Fruit fly (Drosophila melanogaster) whole organism, prepupa: ENCODE measurements around the gene Rev1.

Experiments used
- Blimp-1 ChIP-seq: fragments of 200-800 bp; sonication (Bioruptor generic); optimal IDR thresholded peaks from 3 replicates; lab custom pipeline; 2017; ENCODE audit warnings: missing biosample characterization, missing genetic modification characterization, mild to moderate bottlenecking, moderate library complexity, missing genetic modification reagents
- CG10631 ChIP-seq: fragments of 200-800 bp; sonication (Bioruptor generic); optimal IDR thresholded peaks from 2 replicates; lab custom pipeline; 2016; ENCODE audit warnings: missing biosample characterization, missing genetic modification characterization
- CG10669 ChIP-seq: fragments of 200-800 bp; sonication (Bioruptor generic); optimal IDR thresholded peaks from 3 replicates; lab custom pipeline; 2018; ENCODE audit warnings: missing biosample characterization, mild to moderate bottlenecking, missing genetic modification characterization, moderate library complexity
- CG11294 ChIP-seq: fragments of 200-800 bp; sonication (Bioruptor generic); IDR thresholded peaks from 2 replicates; pipeline ENCODE4 v1.3.6; 2022; ENCODE audit warnings: missing biosample characterization, missing genetic modification characterization
- CG11762 ChIP-seq: fragments of 200-800 bp; sonication (Bioruptor generic); optimal IDR thresholded peaks from 3 replicates; lab custom pipeline; 2016; ENCODE audit warnings: missing biosample characterization, missing genetic modification characterization; ENCODE audit not compliant: insufficient read depth
- CG11902 ChIP-seq: fragments of 200-800 bp; sonication (Bioruptor generic); optimal IDR thresholded peaks from 3 replicates; lab custom pipeline; 2016; ENCODE audit warnings: missing biosample characterization, missing genetic modification characterization
- CG1621 ChIP-seq: fragments of 200-800 bp; sonication (Bioruptor generic); optimal IDR thresholded peaks from 3 replicates; lab custom pipeline; 2018; ENCODE audit warnings: missing biosample characterization, mild to moderate bottlenecking, missing genetic modification characterization
- CG3032 ChIP-seq: fragments of 200-800 bp; optimal IDR thresholded peaks from 2 replicates; lab custom pipeline; 2019; ENCODE audit warnings: missing biosample characterization, mild to moderate bottlenecking, missing genetic modification characterization, moderate library complexity
- CG31627 ChIP-seq: fragments of 200-800 bp; sonication (Bioruptor generic); optimal IDR thresholded peaks from 3 replicates; lab custom pipeline; 2016; ENCODE audit warnings: missing biosample characterization, missing genetic modification characterization
- CG32006 ChIP-seq: fragments of 200-800 bp; sonication (Bioruptor generic); optimal IDR thresholded peaks from 3 replicates; lab custom pipeline; 2017; ENCODE audit warnings: missing biosample characterization, mild to moderate bottlenecking, missing genetic modification characterization
- CG34406 ChIP-seq: fragments of 200-800 bp; sonication (Bioruptor generic); optimal IDR thresholded peaks from 3 replicates; lab custom pipeline; 2016; ENCODE audit warnings: missing biosample characterization, missing genetic modification characterization
- CG3919 ChIP-seq: fragments of 200-800 bp; sonication (Bioruptor generic); optimal IDR thresholded peaks from 3 replicates; lab custom pipeline; 2016; ENCODE audit warnings: missing biosample characterization, missing genetic modification characterization
- CG4318 ChIP-seq: fragments of 200-800 bp; sonication (Bioruptor generic); optimal IDR thresholded peaks from 3 replicates; lab custom pipeline; 2017; ENCODE audit warnings: missing biosample characterization, mild to moderate bottlenecking, missing genetic modification characterization
- CG6163 ChIP-seq: fragments of 200-800 bp; sonication (Bioruptor generic); IDR thresholded peaks from 3 replicates; pipeline ENCODE4 v1.3.6; 2022; ENCODE audit warnings: missing biosample characterization, missing genetic modification characterization
- CG6276 ChIP-seq: fragments of 200-800 bp; sonication (Bioruptor generic); optimal IDR thresholded peaks from 2 replicates; lab custom pipeline; 2017; ENCODE audit warnings: missing biosample characterization, mild to moderate bottlenecking, missing genetic modification characterization
- CG6854 ChIP-seq: fragments of 200-800 bp; sonication (Bioruptor generic); optimal IDR thresholded peaks from 2 replicates; lab custom pipeline; 2017; ENCODE audit warnings: missing biosample characterization, mild to moderate bottlenecking, missing genetic modification characterization
- CG7368 ChIP-seq: fragments of 200-800 bp; sonication (Bioruptor generic); optimal IDR thresholded peaks from 3 replicates; lab custom pipeline; 2016; ENCODE audit warnings: missing biosample characterization, missing genetic modification characterization
- CG8119 ChIP-seq: fragments of 200-800 bp; sonication (Bioruptor generic); IDR thresholded peaks from 3 replicates; pipeline ENCODE4 v1.3.6; 2022; ENCODE audit warnings: missing biosample characterization, missing genetic modification characterization
- CG8319 ChIP-seq: fragments of 200-800 bp; sonication (Bioruptor generic); optimal IDR thresholded peaks from 3 replicates; lab custom pipeline; 2016; ENCODE audit warnings: missing biosample characterization, missing genetic modification characterization
- CG8632 ChIP-seq: fragments of 200-800 bp; sonication (Bioruptor generic); optimal IDR thresholded peaks from 3 replicates; lab custom pipeline; 2016; ENCODE audit warnings: missing biosample characterization, missing genetic modification characterization
- CG9139 ChIP-seq: fragments of 200-800 bp; sonication (Bioruptor generic); optimal IDR thresholded peaks from 3 replicates; lab custom pipeline; 2017; ENCODE audit warnings: missing biosample characterization, mild to moderate bottlenecking, missing genetic modification characterization
- Eip75B ChIP-seq: fragments of 200-800 bp; sonication (Bioruptor generic); optimal IDR thresholded peaks from 3 replicates; lab custom pipeline; 2016; ENCODE audit warnings: missing biosample characterization, missing genetic modification characterization
- Eip78C ChIP-seq: fragments of 200-800 bp; sonication (Bioruptor generic); peaks from one replicate; lab custom pipeline; 2016; ENCODE audit warnings: missing biosample characterization, missing genetic modification characterization
- Eip93F ChIP-seq: fragments of 200-800 bp; sonication (Bioruptor generic); optimal IDR thresholded peaks from 2 replicates; lab custom pipeline; 2016; ENCODE audit warnings: missing biosample characterization, mild to moderate bottlenecking, missing genetic modification characterization
- Ets21C ChIP-seq: fragments of 200-800 bp; sonication (Bioruptor generic); optimal IDR thresholded peaks from 3 replicates; lab custom pipeline; 2016; ENCODE audit warnings: missing biosample characterization, missing genetic modification characterization
- Ets96B ChIP-seq: fragments of 200-800 bp; optimal IDR thresholded peaks from 2 replicates; lab custom pipeline; 2019; ENCODE audit warnings: missing biosample characterization, mild to moderate bottlenecking, missing genetic modification characterization, moderate library complexity
- Gug ChIP-seq: fragments of 200-800 bp; sonication (Bioruptor generic); IDR thresholded peaks from 2 replicates; pipeline ENCODE4 v1.3.6; 2022; ENCODE audit warnings: missing biosample characterization, missing genetic modification characterization
- Hr38 ChIP-seq: sonication (Bioruptor generic); optimal IDR thresholded peaks from 2 replicates; lab custom pipeline; 2016; ENCODE audit warnings: missing biosample characterization, missing genetic modification characterization
- Hr39 ChIP-seq: fragments of 200-800 bp; sonication (Bioruptor generic); optimal IDR thresholded peaks from 2 replicates; lab custom pipeline; 2016; ENCODE audit warnings: missing biosample characterization, missing genetic modification characterization
- Hr4 ChIP-seq: fragments of 200-800 bp; sonication (Bioruptor generic); optimal IDR thresholded peaks from 3 replicates; lab custom pipeline; 2016; ENCODE audit warnings: missing biosample characterization, missing genetic modification characterization
- Met ChIP-seq: fragments of 200-800 bp; sonication (Bioruptor generic); optimal IDR thresholded peaks from 3 replicates; lab custom pipeline; 2016; ENCODE audit warnings: missing biosample characterization, missing genetic modification characterization
- OdsH ChIP-seq: fragments of 200-800 bp; sonication (Bioruptor generic); optimal IDR thresholded peaks from 3 replicates; lab custom pipeline; 2016; ENCODE audit warnings: missing biosample characterization, missing genetic modification characterization
- Smox ChIP-seq: fragments of 200-800 bp; sonication (Bioruptor generic); optimal IDR thresholded peaks from 3 replicates; lab custom pipeline; 2016; ENCODE audit warnings: missing biosample characterization, missing genetic modification characterization
- Sox102F ChIP-seq: fragments of 200-800 bp; sonication (Bioruptor generic); optimal IDR thresholded peaks from 2 replicates; lab custom pipeline; 2016; ENCODE audit warnings: missing biosample characterization, mild to moderate bottlenecking, missing genetic modification characterization
- Sox14 ChIP-seq: fragments of 200-800 bp; sonication (Bioruptor generic); optimal IDR thresholded peaks from 3 replicates; lab custom pipeline; 2016; ENCODE audit warnings: missing biosample characterization, missing genetic modification characterization
- Sox15 ChIP-seq: fragments of 200-800 bp; sonication (Bioruptor generic); optimal IDR thresholded peaks from 3 replicates; lab custom pipeline; 2016; ENCODE audit warnings: missing biosample characterization, missing genetic modification characterization
- achi ChIP-seq: fragments of 200-800 bp; sonication (Bioruptor generic); optimal IDR thresholded peaks from 3 replicates; lab custom pipeline; 2016; ENCODE audit warnings: missing biosample characterization, missing genetic modification characterization
- cyc ChIP-seq: fragments of 200-800 bp; sonication (Bioruptor generic); optimal IDR thresholded peaks from 3 replicates; lab custom pipeline; 2016; ENCODE audit warnings: missing biosample characterization, missing genetic modification characterization
- dac ChIP-seq: fragments of 200-800 bp; sonication (Bioruptor generic); optimal IDR thresholded peaks from 2 replicates; lab custom pipeline; 2017; ENCODE audit warnings: missing biosample characterization, mild to moderate bottlenecking, missing genetic modification characterization
- dsx ChIP-seq: fragments of 200-800 bp; optimal IDR thresholded peaks from 3 replicates; lab custom pipeline; 2019; ENCODE audit warnings: missing biosample characterization, mild to moderate bottlenecking, missing genetic modification characterization, moderate library complexity; ENCODE audit not compliant: poor library complexity, severe bottlenecking
- eg ChIP-seq: fragments of 200-800 bp; sonication (Bioruptor generic); IDR thresholded peaks from 3 replicates; pipeline ENCODE4 v1.3.6; 2022; ENCODE audit warnings: missing biosample characterization, missing genetic modification characterization
- fd59A ChIP-seq: fragments of 200-800 bp; sonication (Bioruptor generic); optimal IDR thresholded peaks from 2 replicates; lab custom pipeline; 2017; ENCODE audit warnings: missing biosample characterization, mild to moderate bottlenecking, missing genetic modification characterization, missing genetic modification reagents
- fd85E ChIP-seq: fragments of 200-800 bp; sonication (Bioruptor generic); optimal IDR thresholded peaks from 3 replicates; lab custom pipeline; 2016; ENCODE audit warnings: missing biosample characterization, missing genetic modification characterization
- lz ChIP-seq: fragments of 200-800 bp; sonication (Bioruptor generic); optimal IDR thresholded peaks from 3 replicates; lab custom pipeline; 2016; ENCODE audit warnings: missing biosample characterization, missing genetic modification characterization
- net ChIP-seq: fragments of 200-800 bp; sonication (Bioruptor generic); optimal IDR thresholded peaks from 3 replicates; lab custom pipeline; 2016; ENCODE audit warnings: missing biosample characterization, missing genetic modification characterization
- pdm3 ChIP-seq: fragments of 200-800 bp; sonication (Bioruptor generic); optimal IDR thresholded peaks from 3 replicates; lab custom pipeline; 2016; ENCODE audit warnings: missing biosample characterization, missing genetic modification characterization
- salr ChIP-seq, 2 experiments: fragments of 200-800 bp; sonication (Bioruptor generic); optimal IDR thresholded peaks; 3 replicates each; lab custom pipeline; 2016 to 2018; ENCODE audit warnings: missing biosample characterization in 2 of 2, missing genetic modification characterization in 2 of 2, mild to moderate bottlenecking in 1 of 2
- ss ChIP-seq, 2 experiments: fragments of 200-800 bp; sonication (Bioruptor generic); optimal IDR thresholded peaks; 2 replicates in 1 of 2; 3 replicates in 1 of 2; lab custom pipeline; 2017 to 2018; ENCODE audit warnings: mild to moderate bottlenecking in 2 of 2, missing biosample characterization in 2 of 2, missing genetic modification characterization in 2 of 2, moderate library complexity in 1 of 2
- svp ChIP-seq: fragments of 200-800 bp; sonication (Bioruptor generic); peaks from one replicate; lab custom pipeline; 2016; ENCODE audit warnings: missing biosample characterization, missing genetic modification characterization
- topi ChIP-seq: fragments of 200-800 bp; sonication (Bioruptor generic); optimal IDR thresholded peaks from 3 replicates; lab custom pipeline; 2016; ENCODE audit warnings: missing biosample characterization, missing genetic modification characterization
- vri ChIP-seq: fragments of 200-800 bp; sonication (Bioruptor generic); optimal IDR thresholded peaks from 3 replicates; lab custom pipeline; 2016; ENCODE audit warnings: missing biosample characterization, mild to moderate bottlenecking, missing genetic modification characterization

Rev1 gene

DNA sequence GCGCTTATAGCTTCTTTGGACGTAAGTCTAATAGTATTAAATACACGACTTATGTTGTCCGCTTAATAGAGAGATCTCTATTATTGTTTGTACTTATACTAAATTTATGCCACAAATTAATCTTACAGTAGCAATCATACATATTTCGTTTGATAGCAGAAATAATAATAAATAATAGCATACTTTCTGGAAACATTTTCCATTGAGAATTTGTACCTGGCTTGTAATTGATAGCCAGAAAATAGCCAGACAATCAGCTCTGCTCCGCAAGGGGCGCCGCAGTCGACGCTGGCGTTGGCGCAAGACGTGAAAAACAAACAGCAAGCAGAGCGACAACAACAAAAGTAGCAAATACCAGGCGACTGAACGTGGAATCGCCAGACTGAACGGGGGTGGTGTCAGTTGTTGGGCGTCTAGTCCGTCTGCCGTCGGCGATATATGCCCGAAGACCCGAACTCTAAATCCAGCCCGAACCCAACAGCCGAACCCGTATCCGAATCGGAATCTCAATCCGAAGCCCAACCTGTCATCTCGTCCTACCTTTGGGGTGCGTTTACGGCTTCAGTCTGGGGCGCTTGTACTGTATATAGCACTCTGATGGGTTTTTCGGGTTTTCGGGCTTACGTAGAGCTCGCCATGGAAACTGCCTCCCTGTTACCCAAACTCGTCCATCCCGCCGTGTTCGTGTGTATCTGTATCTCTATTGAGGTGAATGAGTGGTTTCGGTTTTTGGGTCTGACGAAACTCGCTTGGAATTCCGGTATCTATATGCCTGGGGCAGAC lies 45.4 kb downstream of the Rev1 start:
- TF ChIP-seq CG34406 (GFP tag; lab: Kevin White, UChicago) (no peak), CG6276 (GFP tag; lab: Kevin White, UChicago) (peak; percentile 10), Hr38 (GFP tag; lab: Kevin White, UChicago) (no peak), eg (GFP tag; lab: Robert Waterston, UW) (0 out of 3 replicates have a peak, but pooled peaks have one; percentile 6), CG32006 (GFP tag; lab: Kevin White, UChicago) (peak; percentile 77), Sox14 (GFP tag; lab: Kevin White, UChicago) (peak; percentile 57), Hr39 (GFP tag; lab: Kevin White, UChicago) (peak; percentile 36), fd59A (GFP tag; lab: Kevin White, UChicago) (peak; percentile 41), Ets96B (tag; lab: Kevin White, UChicago) (peak; percentile 67), Smox (GFP tag; lab: Kevin White, UChicago) (peak; percentile 47), Met (peak; percentile 54), CG1621 (tag; lab: Kevin White, UChicago) (peak; percentile 36), CG7368 (GFP tag; lab: Kevin White, UChicago) (no peak), Gug (GFP tag; lab: Robert Waterston, UW) (no peak), achi (peak; percentile 51), CG8319 (no peak), Sox102F (GFP tag; lab: Kevin White, UChicago) (peak; percentile 42), vri (GFP tag; lab: Kevin White, UChicago) (peak; percentile 11), CG9139 (GFP tag; lab: Kevin White, UChicago) (no peak), OdsH (peak; percentile 68), CG10669 (peak; percentile 55), net (GFP tag; lab: Kevin White, UChicago) (no peak), fd85E (no peak), CG11762 (GFP tag; lab: Kevin White, UChicago) (no peak), CG6854 (GFP tag; lab: Kevin White, UChicago) (no peak), dac (GFP tag; lab: Kevin White, UChicago) (peak; percentile 31), Ets21C (GFP tag; lab: Kevin White, UChicago) (no peak), CG3032 (tag; lab: Kevin White, UChicago) (peak; percentile 53), topi (GFP tag; lab: Kevin White, UChicago) (peak; percentile 46), CG4318 (GFP tag; lab: Kevin White, UChicago) (peak; percentile 47), CG31627 (GFP tag; lab: Kevin White, UChicago) (peak; percentile 56), lz (peak; percentile 49), Sox15 (no peak), ss (GFP tag; optimal IDR thresholded peaks at IDR 0.05; lab: Kevin White, UChicago) (peak; percentile 2 to 18), salr (GFP tag; optimal IDR thresholded peaks at IDR 0.05; lab: Kevin White, UChicago) (peak; percentile 5 to 29), CG3919 (GFP tag; lab: Kevin White, UChicago) (peak; percentile 47), cyc (GFP tag; lab: Kevin White, UChicago) (peak; percentile 26), Blimp-1 (no peak), CG8119 (GFP tag; lab: Robert Waterston, UW) (peak; percentile 20; the same call in 1 of the 3 replicates), CG8632 (peak; percentile 38), CG11294 (GFP tag; lab: Robert Waterston, UW) (no peak), dsx (no peak), CG11902 (GFP tag; lab: Kevin White, UChicago) (no peak), Eip75B (GFP tag; lab: Kevin White, UChicago) (peak; percentile 66), Hr4 (GFP tag; lab: Kevin White, UChicago) (peak; percentile 43), CG6163 (peak; percentile 16; the same call in 1 of the 3 replicates), pdm3 (GFP tag; lab: Kevin White, UChicago) (peak; percentile 74), Eip78C (GFP tag; lab: Kevin White, UChicago) (peak; percentile 80), svp (GFP tag; lab: Kevin White, UChicago) (peak; percentile 30), CG10631 (GFP tag; lab: Kevin White, UChicago) (peak; percentile 25), Eip93F (no peak)
